Fruit fly (Drosophila melanogaster): ENCODE results near the gene CG1677.

Gene CG1677

dm6 chrX:7285995-7286985 lies 119.3 kb downstream of the CG1677 start, which contains the start of gene CG2059:
CG2059 (plus strand) TSS chrX:7286358.
- no peak for TF ChIP-seq EcR (GFP tag; optimal IDR thresholded peaks at IDR 0.05)
- TF ChIP-seq CG8478 (optimal IDR thresholded peaks at IDR 0.05) = no peak
- no peak for TF ChIP-seq usp (GFP tag; optimal IDR thresholded peaks at IDR 0.05)
- TF ChIP-seq pan (optimal IDR thresholded peaks at IDR 0.05) = no peak
- no peak for TF ChIP-seq Dll (optimal IDR thresholded peaks at IDR 0.05)
- no peak for TF ChIP-seq psq (optimal IDR thresholded peaks at IDR 0.05)

dm6 chrX:7285410-7285809 lies 120.2 kb downstream of the CG1677 start:
- no peak for TF ChIP-seq pan (optimal IDR thresholded peaks at IDR 0.05)
- no peak for TF ChIP-seq Dll (optimal IDR thresholded peaks at IDR 0.05)
- TF ChIP-seq CG8478 (optimal IDR thresholded peaks at IDR 0.05) = no peak
- no peak for TF ChIP-seq psq (optimal IDR thresholded peaks at IDR 0.05)
- TF ChIP-seq usp (GFP tag; optimal IDR thresholded peaks at IDR 0.05) = no peak
- no peak for TF ChIP-seq EcR (GFP tag; optimal IDR thresholded peaks at IDR 0.05)

- TF ChIP-seq CG8478 (optimal IDR thresholded peaks at IDR 0.05) = no peak
- no peak for TF ChIP-seq Dll (optimal IDR thresholded peaks at IDR 0.05)
- TF ChIP-seq pan (optimal IDR thresholded peaks at IDR 0.05) = no peak
- no peak for TF ChIP-seq usp (GFP tag; optimal IDR thresholded peaks at IDR 0.05)
These were observed 120.6 kb downstream of the CG1677 start for dm6 chrX:7284964-7285363.

- TF ChIP-seq pan (optimal IDR thresholded peaks at IDR 0.05) (no peak), psq (optimal IDR thresholded peaks at IDR 0.05) (no peak), CG8478 (optimal IDR thresholded peaks at IDR 0.05) (no peak), usp (GFP tag; optimal IDR thresholded peaks at IDR 0.05) (no peak), EcR (GFP tag; optimal IDR thresholded peaks at IDR 0.05) (no peak), Dll (optimal IDR thresholded peaks at IDR 0.05) (no peak)
These were observed 128.6 kb downstream of the CG1677 start for dm6 chrX:7277038-7277437.

- TF ChIP-seq Dll (optimal IDR thresholded peaks at IDR 0.05) (no peak), psq (optimal IDR thresholded peaks at IDR 0.05) (no peak), CG8478 (optimal IDR thresholded peaks at IDR 0.05) (no peak), pan (optimal IDR thresholded peaks at IDR 0.05) (peak; percentile 52)
These were observed 134.1 kb downstream of the CG1677 start for dm6 chrX:7271376-7272015.

dm6 chrX:7266604-7267003 lies 139.0 kb downstream of the CG1677 start, which contains the start of gene CG1958:
CG1958 (plus strand) TSS chrX:7266904.
- TF ChIP-seq EcR (GFP tag; optimal IDR thresholded peaks at IDR 0.05) (no peak), usp (GFP tag; optimal IDR thresholded peaks at IDR 0.05) (no peak), CG8478 (optimal IDR thresholded peaks at IDR 0.05) (no peak), psq (optimal IDR thresholded peaks at IDR 0.05) (no peak), pan (optimal IDR thresholded peaks at IDR 0.05) (no peak), Dll (optimal IDR thresholded peaks at IDR 0.05) (no peak)

- TF ChIP-seq EcR (GFP tag; optimal IDR thresholded peaks at IDR 0.05) (no peak), CG8478 (optimal IDR thresholded peaks at IDR 0.05) (no peak), pan (optimal IDR thresholded peaks at IDR 0.05) (no peak), Dll (optimal IDR thresholded peaks at IDR 0.05) (no peak), usp (GFP tag; optimal IDR thresholded peaks at IDR 0.05) (no peak), psq (optimal IDR thresholded peaks at IDR 0.05) (no peak)
These were observed 150.4 kb downstream of the CG1677 start for dm6 chrX:7255153-7255552.

dm6 chrX:7252468-7252867 lies 153.1 kb downstream of the CG1677 start:
- TF ChIP-seq CG8478 (optimal IDR thresholded peaks at IDR 0.05) = no peak
- no peak for TF ChIP-seq psq (optimal IDR thresholded peaks at IDR 0.05)
- no peak for TF ChIP-seq Dll (optimal IDR thresholded peaks at IDR 0.05)
- TF ChIP-seq EcR (GFP tag; optimal IDR thresholded peaks at IDR 0.05) = no peak
- TF ChIP-seq usp (GFP tag; optimal IDR thresholded peaks at IDR 0.05) = no peak
- TF ChIP-seq pan (optimal IDR thresholded peaks at IDR 0.05) = no peak

- TF ChIP-seq CG8478 (optimal IDR thresholded peaks at IDR 0.05) (no peak), EcR (GFP tag; optimal IDR thresholded peaks at IDR 0.05) (no peak), psq (optimal IDR thresholded peaks at IDR 0.05) (no peak), pan (optimal IDR thresholded peaks at IDR 0.05) (no peak), usp (GFP tag; optimal IDR thresholded peaks at IDR 0.05) (no peak), Dll (optimal IDR thresholded peaks at IDR 0.05) (no peak)
These were observed 159.5 kb downstream of the CG1677 start for dm6 chrX:7246070-7246469.

- no peak for TF ChIP-seq pan (optimal IDR thresholded peaks at IDR 0.05)
- TF ChIP-seq Dll (optimal IDR thresholded peaks at IDR 0.05) = no peak
- TF ChIP-seq CG8478 (optimal IDR thresholded peaks at IDR 0.05) = no peak
- TF ChIP-seq EcR (GFP tag; optimal IDR thresholded peaks at IDR 0.05) = no peak
- no peak for TF ChIP-seq usp (GFP tag; optimal IDR thresholded peaks at IDR 0.05)
- no peak for TF ChIP-seq psq (optimal IDR thresholded peaks at IDR 0.05)
These were observed 163.5 kb downstream of the CG1677 start for dm6 chrX:7241985-7242627.

Measured in whole organism.